Fruit fly (Drosophila melanogaster) whole organism, embryonic: ENCODE results near the gene Pp1alpha-96A.

Experiments
- Bdp1 ChIP-seq: fragments of 200-800 bp; sonication (Bioruptor generic); optimal IDR thresholded peaks from 3 replicates; lab custom pipeline; 2016; ENCODE audit warnings: missing biosample characterization, missing genetic modification characterization
- CG10209 ChIP-seq: fragments of 200-800 bp; sonication (Bioruptor generic); optimal IDR thresholded peaks from 3 replicates; lab custom pipeline; 2017; ENCODE audit warnings: missing biosample characterization, mild to moderate bottlenecking, missing genetic modification characterization, missing genetic modification reagents
- CG10267 ChIP-seq: fragments of 200-800 bp; sonication (Bioruptor generic); optimal IDR thresholded peaks from 2 replicates; lab custom pipeline; 2018; ENCODE audit warnings: missing biosample characterization, mild to moderate bottlenecking, missing genetic modification characterization, moderate library complexity
- CG11398 ChIP-seq: fragments of 200-800 bp; sonication (Bioruptor generic); optimal IDR thresholded peaks from 2 replicates; lab custom pipeline; 2016; ENCODE audit warnings: missing biosample characterization, missing genetic modification characterization
- CG11456 ChIP-seq: fragments of 200-800 bp; sonication (Bioruptor generic); IDR thresholded peaks from 3 replicates; pipeline ENCODE4 v1.3.6; 2022; ENCODE audit warnings: missing biosample characterization, missing genetic modification characterization
- CG11696 ChIP-seq: fragments of 200-800 bp; sonication (Bioruptor generic); IDR thresholded peaks from 2 replicates; pipeline ENCODE4 v1.3.6; 2022; ENCODE audit warnings: missing biosample characterization, missing genetic modification characterization
- CG12219 ChIP-seq: fragments of 200-800 bp; sonication (Bioruptor generic); optimal IDR thresholded peaks from 3 replicates; lab custom pipeline; 2018; ENCODE audit warnings: missing biosample characterization, mild to moderate bottlenecking, missing genetic modification characterization
- CG13287 ChIP-seq: fragments of 200-800 bp; sonication (Bioruptor generic); IDR thresholded peaks from 2 replicates; pipeline ENCODE4 v1.3.6; 2022; ENCODE audit warnings: missing biosample characterization, missing genetic modification characterization; ENCODE audit not compliant: partially characterized antibody
- CG13424 ChIP-seq: fragments of 200-800 bp; sonication (Bioruptor generic); optimal IDR thresholded peaks from 2 replicates; lab custom pipeline; 2019; ENCODE audit warnings: missing biosample characterization, mild to moderate bottlenecking, missing genetic modification characterization, moderate library complexity
- CG15601 ChIP-seq: fragments of 200-800 bp; sonication (Bioruptor generic); optimal IDR thresholded peaks from 3 replicates; lab custom pipeline; 2019; ENCODE audit warnings: missing biosample characterization, mild to moderate bottlenecking, missing genetic modification characterization, moderate library complexity
- CG18011 ChIP-seq: fragments of 200-800 bp; sonication (Bioruptor generic); optimal IDR thresholded peaks from 2 replicates; lab custom pipeline; 2017; ENCODE audit warnings: missing biosample characterization, missing genetic modification characterization, mild to moderate bottlenecking, moderate library complexity, missing genotype
- CG18476 ChIP-seq: fragments of 200-800 bp; sonication (Bioruptor generic); optimal IDR thresholded peaks from 2 replicates; lab custom pipeline; 2016; ENCODE audit warnings: missing biosample characterization, mild to moderate bottlenecking, missing genetic modification characterization
- CG2116 ChIP-seq: fragments of 200-800 bp; sonication (Bioruptor generic); optimal IDR thresholded peaks from 3 replicates; lab custom pipeline; 2018; ENCODE audit warnings: missing biosample characterization, mild to moderate bottlenecking, missing genetic modification characterization
- CG30403 ChIP-seq: fragments of 200-800 bp; sonication (Bioruptor generic); optimal IDR thresholded peaks from 3 replicates; lab custom pipeline; 2016; ENCODE audit warnings: missing biosample characterization, missing genetic modification characterization
- CG31224 ChIP-seq: fragments of 200-800 bp; sonication (Bioruptor generic); IDR thresholded peaks from 2 replicates; pipeline ENCODE4 v1.3.6; 2022; ENCODE audit warnings: missing biosample characterization, missing genetic modification characterization
- CG3995 ChIP-seq: fragments of 200-800 bp; sonication (Bioruptor generic); optimal IDR thresholded peaks from 3 replicates; lab custom pipeline; 2016; ENCODE audit warnings: missing biosample characterization, missing genetic modification characterization
- CG4328 ChIP-seq: fragments of 200-800 bp; sonication (Bioruptor generic); optimal IDR thresholded peaks from 3 replicates; lab custom pipeline; 2017; ENCODE audit warnings: missing biosample characterization, missing genetic modification reagents, missing genetic modification characterization
- CG4404 ChIP-seq: fragments of 200-800 bp; sonication (Bioruptor generic); IDR thresholded peaks from 2 replicates; pipeline ENCODE4 v1.3.6; 2022; ENCODE audit warnings: missing biosample characterization, missing genetic modification characterization
- CG4617 ChIP-seq: fragments of 200-800 bp; sonication (Bioruptor generic); optimal IDR thresholded peaks from 3 replicates; lab custom pipeline; 2016; ENCODE audit warnings: missing biosample characterization, missing genetic modification characterization, borderline replicate concordance
- CG5245 ChIP-seq: fragments of 200-800 bp; sonication (Bioruptor generic); optimal IDR thresholded peaks from 3 replicates; lab custom pipeline; 2016; ENCODE audit warnings: missing biosample characterization, missing genetic modification characterization
- CG7357 ChIP-seq: fragments of 200-800 bp; sonication (Bioruptor generic); IDR thresholded peaks from 3 replicates; pipeline ENCODE4 v1.3.6; 2022; ENCODE audit warnings: missing biosample characterization, missing genetic modification characterization
- CG8089 ChIP-seq: fragments of 200-800 bp; sonication (Bioruptor generic); optimal IDR thresholded peaks from 3 replicates; lab custom pipeline; 2016; ENCODE audit warnings: missing biosample characterization, missing genetic modification characterization
- CG8924 ChIP-seq: fragments of 200-800 bp; optimal IDR thresholded peaks from 3 replicates; lab custom pipeline; 2019; ENCODE audit warnings: missing biosample characterization, mild to moderate bottlenecking, missing genetic modification characterization, moderate library complexity
- CG8944 ChIP-seq: fragments of 200-800 bp; sonication (Bioruptor generic); optimal IDR thresholded peaks from 3 replicates; lab custom pipeline; 2016; ENCODE audit warnings: missing biosample characterization, missing genetic modification characterization
- CHES-1-like ChIP-seq: fragments of 200-800 bp; sonication (Bioruptor generic); optimal IDR thresholded peaks from 2 replicates; lab custom pipeline; 2016; ENCODE audit warnings: missing biosample characterization, missing genetic modification characterization
- Dip2 ChIP-seq: fragments of 200-800 bp; sonication (Bioruptor generic); IDR thresholded peaks from 2 replicates; pipeline ENCODE4 v1.3.6; 2022; ENCODE audit warnings: missing biosample characterization, missing genetic modification characterization
- Gsc ChIP-seq: fragments of 200-800 bp; sonication (Bioruptor generic); IDR thresholded peaks from 2 replicates; pipeline ENCODE4 v1.3.6; 2022; ENCODE audit warnings: missing biosample characterization, missing genetic modification characterization
- Hr3 ChIP-seq: fragments of 200-800 bp; sonication (Bioruptor generic); optimal IDR thresholded peaks from 3 replicates; lab custom pipeline; 2016; ENCODE audit warnings: missing biosample characterization, missing genetic modification characterization
- Lpt ChIP-seq: fragments of >200 bp; optimal IDR thresholded peaks from 2 replicates; lab custom pipeline; 2018; ENCODE audit warnings: missing biosample characterization, missing genetic modification characterization
- Mes4 ChIP-seq: fragments of 200-800 bp; sonication (Bioruptor generic); optimal IDR thresholded peaks from 2 replicates; lab custom pipeline; 2016; ENCODE audit warnings: missing biosample characterization, missing genetic modification characterization
- Six4 ChIP-seq: fragments of 200-800 bp; sonication (Bioruptor generic); optimal IDR thresholded peaks from 2 replicates; lab custom pipeline; 2016; ENCODE audit warnings: missing biosample characterization, missing genetic modification characterization
- Sox100B ChIP-seq: fragments of 200-800 bp; sonication (Bioruptor generic); optimal IDR thresholded peaks from 3 replicates; lab custom pipeline; 2018; ENCODE audit warnings: missing biosample characterization, mild to moderate bottlenecking, missing genetic modification characterization
- aop ChIP-seq: fragments of 200-800 bp; sonication (Bioruptor generic); IDR thresholded peaks from 2 replicates; pipeline ENCODE4 v1.3.6; 2022; ENCODE audit warnings: missing biosample characterization, missing genetic modification characterization
- bigmax ChIP-seq: fragments of 200-800 bp; sonication (Bioruptor generic); optimal IDR thresholded peaks from 2 replicates; lab custom pipeline; 2018; ENCODE audit warnings: missing biosample characterization, mild to moderate bottlenecking, missing genetic modification characterization
- dm ChIP-seq: fragments of 200-800 bp; sonication (Bioruptor generic); optimal IDR thresholded peaks from 3 replicates; lab custom pipeline; 2016; ENCODE audit warnings: missing biosample characterization, missing genetic modification characterization
- kah ChIP-seq: fragments of 200-800 bp; sonication (Bioruptor generic); optimal IDR thresholded peaks from 2 replicates; lab custom pipeline; 2018; ENCODE audit warnings: missing biosample characterization, mild to moderate bottlenecking, missing genetic modification characterization
- lola ChIP-seq, 3 experiments: fragments of >200 bp in 2 of 3; fragments of 200-800 bp in 1 of 3; sonication (Bioruptor generic) in 1 of 3; optimal IDR thresholded peaks; 2 replicates each; lab custom pipeline; 2017 to 2019; ENCODE audit warnings: missing biosample characterization in 3 of 3, missing genetic modification characterization in 3 of 3, mild to moderate bottlenecking in 1 of 3, moderate library complexity in 1 of 3
- maf-S ChIP-seq: fragments of 200-800 bp; sonication (Bioruptor generic); optimal IDR thresholded peaks from 2 replicates; lab custom pipeline; 2016; ENCODE audit warnings: missing biosample characterization, missing genetic modification characterization
- mirr ChIP-seq: fragments of 200-800 bp; sonication (Bioruptor generic); optimal IDR thresholded peaks from 3 replicates; lab custom pipeline; 2018; ENCODE audit warnings: missing biosample characterization, mild to moderate bottlenecking, missing genetic modification characterization
- mld ChIP-seq: fragments of 200-800 bp; sonication (Bioruptor generic); IDR thresholded peaks from 3 replicates; pipeline ENCODE4 v1.3.6; 2022; ENCODE audit warnings: missing biosample characterization, missing genetic modification characterization; ENCODE audit not compliant: partially characterized antibody
- nerfin-1 ChIP-seq: fragments of 200-800 bp; sonication (Bioruptor generic); optimal IDR thresholded peaks from 3 replicates; lab custom pipeline; 2019; ENCODE audit warnings: missing biosample characterization, mild to moderate bottlenecking, missing genetic modification characterization, moderate library complexity
- pan ChIP-seq, 4 experiments: fragments of >200 bp in 3 of 4; fragments of 200-800 bp in 1 of 4; sonication (Bioruptor generic) in 1 of 4; optimal IDR thresholded peaks in 3 of 4; IDR thresholded peaks in 1 of 4; 2 replicates each; pipeline versions ENCODE4 v1.3.6 to Lab custom; 2017 to 2022; ENCODE audit warnings: missing biosample characterization in 2 of 4, missing genetic modification characterization in 2 of 4, mixed read lengths in 1 of 4
- sd ChIP-seq: fragments of 200-800 bp; sonication (Bioruptor generic); optimal IDR thresholded peaks from 3 replicates; lab custom pipeline; 2018; ENCODE audit warnings: missing biosample characterization, mild to moderate bottlenecking, missing genetic modification characterization, moderate library complexity
- tgo ChIP-seq: fragments of 200-800 bp; sonication (Bioruptor generic); IDR thresholded peaks from 3 replicates; pipeline ENCODE4 v1.3.6; 2022; ENCODE audit warnings: missing biosample characterization, missing genetic modification characterization
- tin ChIP-seq: fragments of 200-800 bp; sonication (Bioruptor generic); optimal IDR thresholded peaks from 3 replicates; lab custom pipeline; 2016; ENCODE audit warnings: missing biosample characterization, missing genetic modification characterization
- tna ChIP-seq: fragments of 200-800 bp; sonication (Bioruptor generic); IDR thresholded peaks from 2 replicates; pipeline ENCODE4 v1.3.6; 2022; ENCODE audit warnings: missing biosample characterization, missing genetic modification characterization; ENCODE audit not compliant: partially characterized antibody
- tup ChIP-seq: fragments of 200-800 bp; sonication (Bioruptor generic); optimal IDR thresholded peaks from 2 replicates; lab custom pipeline; 2016; ENCODE audit warnings: missing biosample characterization, mild to moderate bottlenecking, missing genetic modification characterization, moderate library complexity
- wor ChIP-seq: fragments of 200-800 bp; sonication (Bioruptor generic); IDR thresholded peaks from 2 replicates; pipeline ENCODE4 v1.3.6; 2022; ENCODE audit warnings: missing biosample characterization, missing genetic modification characterization
- zen2 ChIP-seq: fragments of 200-800 bp; sonication (Bioruptor generic); IDR thresholded peaks from 3 replicates; pipeline ENCODE4 v1.3.6; 2022; ENCODE audit warnings: missing biosample characterization, missing genetic modification characterization; ENCODE audit not compliant: partially characterized antibody
- zfh1 ChIP-seq: fragments of 200-800 bp; sonication (Bioruptor generic); IDR thresholded peaks from 3 replicates; pipeline ENCODE4 v1.3.6; 2022; ENCODE audit warnings: missing biosample characterization, missing genetic modification characterization

The Pp1alpha-96A gene

dm6 chr3R:24518150-24518580 is at the start of gene Pp1alpha-96A (continued):
- peak; percentile 87 for TF ChIP-seq tna
- TF ChIP-seq sd (tag; lab: Kevin White, UChicago): no peak
- peak; percentile 91 for TF ChIP-seq CG13287 (GFP tag; lab: Robert Waterston, UW)
- no peak for TF ChIP-seq Lpt (GFP tag; lab: Kevin White, UChicago)
- peak; percentile 73; the same call in 2 of the 3 replicates for TF ChIP-seq zen2 (GFP tag; lab: Robert Waterston, UW)
- no peak for TF ChIP-seq CG7357
- peak; percentile 18 for TF ChIP-seq CG11398
- peak; percentile 43 for TF ChIP-seq bigmax (GFP tag; lab: Kevin White, UChicago)
- no peak for TF ChIP-seq kah
- peak; percentile 6 for TF ChIP-seq CHES-1-like (GFP tag; lab: Kevin White, UChicago)
- TF ChIP-seq lola (GFP tag; optimal IDR thresholded peaks at IDR 0.05; lab: Kevin White, UChicago): no peak
- no peak for TF ChIP-seq CG4328 (GFP tag; lab: Kevin White, UChicago)
- TF ChIP-seq mirr (GFP tag; lab: Kevin White, UChicago): no peak
- no peak for TF ChIP-seq wor (GFP tag; lab: Robert Waterston, UW)
- no peak for TF ChIP-seq CG15601 (tag; lab: Kevin White, UChicago)
- TF ChIP-seq CG4404 (GFP tag; lab: Robert Waterston, UW): no peak
- TF ChIP-seq Six4 (GFP tag; lab: Kevin White, UChicago): no peak
- TF ChIP-seq Hr3 (GFP tag; lab: Kevin White, UChicago): no peak
- no peak for TF ChIP-seq CG5245 (GFP tag; lab: Kevin White, UChicago)
- no peak for TF ChIP-seq CG31224 (GFP tag; lab: Robert Waterston, UW)
- peak; percentile 84 for TF ChIP-seq CG4617
- no peak for TF ChIP-seq Bdp1 (GFP tag; lab: Kevin White, UChicago)
- peak; percentile 27 for TF ChIP-seq CG8924
- no peak for TF ChIP-seq Gsc (GFP tag; lab: Robert Waterston, UW)
- peak; percentile 38 for TF ChIP-seq CG10267
- peak; percentile 13 for TF ChIP-seq CG8944
- peak; percentile 66 for TF ChIP-seq dm
- TF ChIP-seq CG2116 (GFP tag; lab: Kevin White, UChicago): peak; percentile 60
- TF ChIP-seq CG11456: no peak
- peak; percentile 19 for TF ChIP-seq CG30403
- no peak for TF ChIP-seq CG8089 (GFP tag; lab: Kevin White, UChicago)
- TF ChIP-seq aop: no peak
- no peak for TF ChIP-seq CG12219 (GFP tag; lab: Kevin White, UChicago)
- TF ChIP-seq CG3995 (GFP tag; lab: Kevin White, UChicago): peak; percentile 20
- no peak for TF ChIP-seq Sox100B (GFP tag; lab: Kevin White, UChicago)
- no peak for TF ChIP-seq CG10209
- no peak for TF ChIP-seq CG13424 (tag; lab: Kevin White, UChicago)
- TF ChIP-seq CG18011 (GFP tag; lab: Kevin White, UChicago): no peak
- peak; percentile 40; the same call in 1 of the 3 replicates for TF ChIP-seq zfh1 (GFP tag; lab: Robert Waterston, UW)
- TF ChIP-seq tup: no peak
- TF ChIP-seq pan (optimal IDR thresholded peaks at IDR 0.05; lab: Kevin White, UChicago): no peak
- TF ChIP-seq pan (GFP tag; optimal IDR thresholded peaks at IDR 0.05 in 1 of 2, IDR thresholded peaks at IDR 0.05 in 1 of 2): no peak
- no peak for TF ChIP-seq Dip2 (GFP tag; lab: Robert Waterston, UW)
- no peak for TF ChIP-seq tin (GFP tag; lab: Kevin White, UChicago)
- TF ChIP-seq tgo: no peak
- peak; percentile 63; the same call in 2 of the 3 replicates for TF ChIP-seq mld
- TF ChIP-seq CG18476: no peak
- TF ChIP-seq CG11696 (GFP tag; lab: Robert Waterston, UW): no peak
- no peak for TF ChIP-seq maf-S (GFP tag; lab: Kevin White, UChicago)
- TF ChIP-seq nerfin-1 (tag; lab: Kevin White, UChicago): peak; percentile 28
- no peak for TF ChIP-seq Mes4 (GFP tag; lab: Kevin White, UChicago)
